Worm (Caenorhabditis elegans) whole organism, L3 larva: ENCODE measurements around the gene srh-154.

Source experiments
- ama-1 ChIP-seq: fragments of 150-350 bp; optimal IDR thresholded peaks from 2 replicates; lab custom pipeline; 2018
- daf-12 ChIP-seq: fragments of 150-350 bp; optimal IDR thresholded peaks from 2 replicates; lab custom pipeline; 2014; ENCODE audit warnings: missing biosample characterization, missing genetic modification reagents, missing genetic modification characterization
- elt-1 ChIP-seq: fragments of 150-350 bp; optimal IDR thresholded peaks from 2 replicates; lab custom pipeline; 2014; ENCODE audit warnings: missing biosample characterization, missing genetic modification characterization
- elt-2 ChIP-seq: sonication (generic microtip); optimal IDR thresholded peaks from 2 replicates; lab custom pipeline; 2016; ENCODE audit warnings: missing genetic modification reagents, mild to moderate bottlenecking, missing genetic modification characterization, missing compliant biosample characterization
- mml-1 ChIP-seq: fragments of 150-350 bp; sonication (generic microtip); optimal IDR thresholded peaks from 3 replicates; lab custom pipeline; 2014; ENCODE audit warnings: missing biosample characterization, missing genetic modification characterization
- nhr-11 ChIP-seq: fragments of 150-350 bp; optimal IDR thresholded peaks from 2 replicates; lab custom pipeline; 2014; ENCODE audit warnings: missing biosample characterization, missing genetic modification characterization
- sea-2 ChIP-seq: fragments of 150-350 bp; sonication (generic microtip); optimal IDR thresholded peaks from 4 replicates; lab custom pipeline; 2014; ENCODE audit warnings: missing biosample characterization, missing genetic modification reagents, missing genetic modification characterization
- tbx-2 ChIP-seq: sonication (generic microtip); optimal IDR thresholded peaks from 2 replicates; lab custom pipeline; 2016; ENCODE audit warnings: mild to moderate bottlenecking, missing genetic modification characterization, missing compliant biosample characterization
- unc-62 ChIP-seq: fragments of 150-350 bp; sonication (generic microtip); optimal IDR thresholded peaks from 4 replicates; lab custom pipeline; 2014; ENCODE audit warnings: missing biosample characterization, missing genetic modification reagents, missing genetic modification characterization
- ztf-11 ChIP-seq: fragments of 150-350 bp; optimal IDR thresholded peaks from 2 replicates; lab custom pipeline; 2014; ENCODE audit warnings: missing biosample characterization, missing genetic modification characterization
- ztf-4 ChIP-seq: fragments of 150-350 bp; optimal IDR thresholded peaks from 2 replicates; lab custom pipeline; 2014; ENCODE audit warnings: missing biosample characterization, missing genetic modification characterization

- TF ChIP-seq sea-2 (no peak), ztf-11 (tag; lab: Kevin White, UChicago) (no peak), tbx-2 (tag; lab: Kevin White, UChicago) (no peak), unc-62 (GFP tag; lab: Kevin White, UChicago) (no peak), elt-1 (tag; lab: Kevin White, UChicago) (no peak), mml-1 (tag; lab: Kevin White, UChicago) (no peak), daf-12 (tag; lab: Kevin White, UChicago) (no peak), elt-2 (tag; lab: Kevin White, UChicago) (no peak), ztf-4 (no peak), ama-1 (lab: Kevin White, UChicago) (no peak), nhr-11 (tag; lab: Kevin White, UChicago) (no peak)
Observed at ce11 chrV:17439406-17439805, at the start of gene srh-154.
